Fruit fly (Drosophila melanogaster) whole organism, embryonic: ENCODE data around the gene GCS2beta.

Experiments
- Abd-B ChIP-seq: fragments of 200-800 bp; sonication (Bioruptor generic); optimal IDR thresholded peaks from 2 replicates; lab custom pipeline; 2018; ENCODE audit warnings: missing biosample characterization, mild to moderate bottlenecking, missing genetic modification characterization, moderate library complexity
- Ada2b ChIP-seq: fragments of 200-800 bp; sonication (Bioruptor generic); IDR thresholded peaks from 2 replicates; pipeline ENCODE4 v1.3.6; 2022; ENCODE audit warnings: missing biosample characterization, missing genetic modification characterization
- Aef1 ChIP-seq: fragments of 200-800 bp; sonication (Bioruptor generic); IDR thresholded peaks from 3 replicates; pipeline ENCODE4 v1.3.6; 2022; ENCODE audit warnings: missing biosample characterization, missing genetic modification characterization
- Asciz ChIP-seq: fragments of 200-800 bp; sonication (Bioruptor generic); optimal IDR thresholded peaks from 2 replicates; lab custom pipeline; 2017; ENCODE audit warnings: missing biosample characterization, mild to moderate bottlenecking, missing genetic modification characterization, missing genetic modification reagents
- CG11504 ChIP-seq: fragments of 200-800 bp; sonication (Bioruptor generic); optimal IDR thresholded peaks from 3 replicates; lab custom pipeline; 2019; ENCODE audit warnings: missing biosample characterization, mild to moderate bottlenecking, missing genetic modification characterization, moderate library complexity
- CG12744 ChIP-seq: fragments of 200-800 bp; sonication (Bioruptor generic); optimal IDR thresholded peaks from 2 replicates; lab custom pipeline; 2016; ENCODE audit warnings: missing biosample characterization, missing genetic modification characterization
- CG13894 ChIP-seq: fragments of 200-800 bp; sonication (Bioruptor generic); optimal IDR thresholded peaks from 3 replicates; lab custom pipeline; 2018; ENCODE audit warnings: missing biosample characterization, mild to moderate bottlenecking, missing genetic modification characterization, moderate library complexity
- CG14050 ChIP-seq: fragments of 200-800 bp; sonication (Bioruptor generic); IDR thresholded peaks from 3 replicates; pipeline ENCODE4 v1.3.6; 2022; ENCODE audit warnings: missing biosample characterization, missing genetic modification characterization
- CG15269 ChIP-seq: fragments of 200-800 bp; sonication (Bioruptor generic); optimal IDR thresholded peaks from 2 replicates; lab custom pipeline; 2018; ENCODE audit warnings: missing biosample characterization, mild to moderate bottlenecking, missing genetic modification characterization, moderate library complexity
- CG15479 ChIP-seq: fragments of 200-800 bp; sonication (Bioruptor generic); optimal IDR thresholded peaks from 3 replicates; lab custom pipeline; 2019; ENCODE audit warnings: missing biosample characterization, mild to moderate bottlenecking, missing genetic modification characterization, moderate library complexity
- CG17328 ChIP-seq: fragments of 200-800 bp; sonication (Bioruptor generic); IDR thresholded peaks from 2 replicates; pipeline ENCODE4 v1.3.6; 2022; ENCODE audit warnings: missing biosample characterization, missing genetic modification characterization
- CG17361 ChIP-seq: fragments of 200-800 bp; sonication (Bioruptor generic); IDR thresholded peaks from 3 replicates; pipeline ENCODE4 v1.3.6; 2022; ENCODE audit warnings: missing biosample characterization, missing genetic modification characterization
- CG18011 ChIP-seq: fragments of 200-800 bp; sonication (Bioruptor generic); optimal IDR thresholded peaks from 2 replicates; lab custom pipeline; 2017; ENCODE audit warnings: missing biosample characterization, missing genetic modification characterization, mild to moderate bottlenecking, moderate library complexity, missing genotype
- CG18599 ChIP-seq: fragments of 200-800 bp; sonication (Bioruptor generic); optimal IDR thresholded peaks from 3 replicates; lab custom pipeline; 2017; ENCODE audit warnings: missing biosample characterization, missing genetic modification characterization, mild to moderate bottlenecking, moderate library complexity, missing genetic modification reagents
- CG33557 ChIP-seq: fragments of 200-800 bp; sonication (Bioruptor generic); optimal IDR thresholded peaks from 2 replicates; lab custom pipeline; 2019; ENCODE audit warnings: missing biosample characterization, mild to moderate bottlenecking, missing genetic modification characterization, moderate library complexity
- CG42726 ChIP-seq: fragments of 200-800 bp; sonication (Bioruptor generic); IDR thresholded peaks from 2 replicates; pipeline ENCODE4 v1.3.6; 2022; ENCODE audit warnings: missing biosample characterization, missing genetic modification characterization; ENCODE audit not compliant: partially characterized antibody
- CG4404 ChIP-seq: fragments of 200-800 bp; sonication (Bioruptor generic); IDR thresholded peaks from 2 replicates; pipeline ENCODE4 v1.3.6; 2022; ENCODE audit warnings: missing biosample characterization, missing genetic modification characterization
- CG6854 ChIP-seq: fragments of 200-800 bp; sonication (Bioruptor generic); optimal IDR thresholded peaks from 3 replicates; lab custom pipeline; 2017; ENCODE audit warnings: missing biosample characterization, mild to moderate bottlenecking, missing genetic modification characterization
- CG8388 ChIP-seq: fragments of 200-800 bp; sonication (Bioruptor generic); optimal IDR thresholded peaks from 2 replicates; lab custom pipeline; 2019; ENCODE audit warnings: missing biosample characterization, mild to moderate bottlenecking, missing genetic modification characterization, moderate library complexity
- CG8478 ChIP-seq: fragments of >200 bp; optimal IDR thresholded peaks from 2 replicates; lab custom pipeline; 2018
- CkIIα-i1 ChIP-seq: fragments of 200-800 bp; sonication (Bioruptor generic); IDR thresholded peaks from 2 replicates; pipeline ENCODE4 v1.3.6; 2022; ENCODE audit warnings: missing biosample characterization, missing genetic modification characterization
- D19A ChIP-seq: fragments of 200-800 bp; optimal IDR thresholded peaks from 3 replicates; lab custom pipeline; 2019; ENCODE audit warnings: missing biosample characterization, mild to moderate bottlenecking, missing genetic modification characterization, moderate library complexity
- Dbx ChIP-seq: fragments of 200-800 bp; sonication (Bioruptor generic); IDR thresholded peaks from 3 replicates; pipeline ENCODE4 v1.3.6; 2022; ENCODE audit warnings: missing biosample characterization, missing genetic modification characterization
- Dp ChIP-seq: fragments of 200-800 bp; sonication (Bioruptor generic); optimal IDR thresholded peaks from 2 replicates; lab custom pipeline; 2018; ENCODE audit warnings: missing biosample characterization, mild to moderate bottlenecking, missing genetic modification characterization, moderate library complexity
- HLH3B ChIP-seq: fragments of 200-800 bp; sonication (Bioruptor generic); IDR thresholded peaks from 2 replicates; pipeline ENCODE4 v1.3.6; 2022; ENCODE audit warnings: missing biosample characterization, missing genetic modification characterization
- Kr ChIP-seq: fragments of 200-800 bp; sonication (Bioruptor generic); optimal IDR thresholded peaks from 2 replicates; lab custom pipeline; 2017; ENCODE audit warnings: missing biosample characterization, mild to moderate bottlenecking, missing genetic modification characterization
- Rfx ChIP-seq: fragments of 200-800 bp; sonication (Bioruptor generic); IDR thresholded peaks from 2 replicates; pipeline ENCODE4 v1.3.6; 2022; ENCODE audit warnings: missing biosample characterization, missing genetic modification characterization
- al ChIP-seq: fragments of 200-800 bp; sonication (Bioruptor generic); IDR thresholded peaks from 2 replicates; pipeline ENCODE4 v1.3.6; 2022; ENCODE audit warnings: missing biosample characterization, missing genetic modification characterization
- ato ChIP-seq: fragments of 200-800 bp; sonication (Bioruptor generic); IDR thresholded peaks from 2 replicates; pipeline ENCODE4 v1.3.6; 2022; ENCODE audit warnings: missing biosample characterization, missing genetic modification characterization; ENCODE audit not compliant: partially characterized antibody
- cg ChIP-seq: fragments of 200-800 bp; sonication (Bioruptor generic); optimal IDR thresholded peaks from 3 replicates; lab custom pipeline; 2019; ENCODE audit warnings: missing biosample characterization, mild to moderate bottlenecking, missing genetic modification characterization, moderate library complexity
- chif ChIP-seq, 2 experiments: fragments of 200-800 bp; sonication (Bioruptor generic); optimal IDR thresholded peaks; 3 replicates each; lab custom pipeline; 2016; ENCODE audit warnings: missing biosample characterization in 2 of 2, missing genetic modification characterization in 2 of 2
- chinmo ChIP-seq: fragments of 200-800 bp; sonication (Bioruptor generic); IDR thresholded peaks from 4 replicates; pipeline ENCODE4 v1.3.6; 2022; ENCODE audit warnings: missing biosample characterization, missing genetic modification characterization; ENCODE audit not compliant: partially characterized antibody
- chn ChIP-seq: fragments of 200-800 bp; sonication (Bioruptor generic); optimal IDR thresholded peaks from 2 replicates; lab custom pipeline; 2016; ENCODE audit warnings: missing biosample characterization, missing genetic modification characterization
- dati ChIP-seq: fragments of 200-800 bp; sonication (Bioruptor generic); IDR thresholded peaks from 2 replicates; pipeline ENCODE4 v1.3.6; 2022; ENCODE audit warnings: missing biosample characterization, missing genetic modification characterization
- gem ChIP-seq: fragments of 200-800 bp; sonication (Bioruptor generic); optimal IDR thresholded peaks from 2 replicates; lab custom pipeline; 2019; ENCODE audit warnings: missing biosample characterization, mild to moderate bottlenecking, missing genetic modification characterization, moderate library complexity
- gro ChIP-seq: fragments of 200-800 bp; sonication (Bioruptor generic); optimal IDR thresholded peaks from 2 replicates; lab custom pipeline; 2016; ENCODE audit warnings: missing biosample characterization, missing genetic modification characterization
- inv ChIP-seq: fragments of 200-800 bp; sonication (Bioruptor generic); IDR thresholded peaks from 2 replicates; pipeline ENCODE4 v1.3.6; 2022; ENCODE audit warnings: missing biosample characterization, missing genetic modification characterization; ENCODE audit not compliant: partially characterized antibody
- lmd ChIP-seq: fragments of 200-800 bp; sonication (Bioruptor generic); IDR thresholded peaks from 2 replicates; pipeline ENCODE4 v1.3.6; 2022; ENCODE audit warnings: missing biosample characterization, missing genetic modification characterization
- maf-S ChIP-seq: fragments of 200-800 bp; sonication (Bioruptor generic); optimal IDR thresholded peaks from 2 replicates; lab custom pipeline; 2016; ENCODE audit warnings: missing biosample characterization, missing genetic modification characterization
- nmo ChIP-seq: fragments of 200-800 bp; sonication (Bioruptor generic); optimal IDR thresholded peaks from 2 replicates; lab custom pipeline; 2018; ENCODE audit warnings: missing biosample characterization, mild to moderate bottlenecking, missing genetic modification characterization, moderate library complexity
- peb ChIP-seq: fragments of 200-800 bp; sonication (Bioruptor generic); IDR thresholded peaks from 2 replicates; pipeline ENCODE4 v1.3.6; 2022; ENCODE audit warnings: missing biosample characterization, missing genetic modification characterization
- psq ChIP-seq: fragments of 200-800 bp; sonication (Bioruptor generic); optimal IDR thresholded peaks from 2 replicates; lab custom pipeline; 2017; ENCODE audit warnings: missing biosample characterization, missing genetic modification characterization
- repo ChIP-seq: fragments of 200-800 bp; sonication (Bioruptor generic); optimal IDR thresholded peaks from 2 replicates; lab custom pipeline; 2016; ENCODE audit warnings: missing biosample characterization, missing genetic modification characterization
- ro ChIP-seq: fragments of 200-800 bp; sonication (Bioruptor generic); IDR thresholded peaks from 2 replicates; pipeline ENCODE4 v1.3.6; 2022; ENCODE audit warnings: missing biosample characterization, missing genetic modification characterization
- sens ChIP-seq: fragments of 200-800 bp; sonication (Bioruptor generic); peaks from one replicate; lab custom pipeline; 2016; ENCODE audit warnings: missing biosample characterization, missing genetic modification characterization
- sob ChIP-seq: fragments of 200-800 bp; sonication (Bioruptor generic); IDR thresholded peaks from 2 replicates; pipeline ENCODE4 v1.3.6; 2022; ENCODE audit warnings: missing biosample characterization, missing genetic modification characterization
- sqz ChIP-seq: fragments of 200-800 bp; sonication (Bioruptor generic); optimal IDR thresholded peaks from 3 replicates; lab custom pipeline; 2018; ENCODE audit warnings: missing biosample characterization, mild to moderate bottlenecking, missing genetic modification characterization
- ttk ChIP-seq: fragments of 200-800 bp; sonication (Bioruptor generic); IDR thresholded peaks from 2 replicates; pipeline ENCODE4 v2.1.2; 2022; ENCODE audit warnings: missing biosample characterization, missing genetic modification characterization
- z ChIP-seq: fragments of 200-800 bp; sonication (Bioruptor generic); IDR thresholded peaks from 3 replicates; pipeline ENCODE4 v1.3.6; 2022; ENCODE audit warnings: missing biosample characterization, missing genetic modification characterization

Gene GCS2beta

dm6 chr2L:17465915-17466677, 18.0 kb downstream of the GCS2beta start:
- TF ChIP-seq lmd: peak; percentile 76
- TF ChIP-seq peb: peak; percentile 60; the same call in 1 of the 2 replicates
- peak; percentile 91 for TF ChIP-seq nmo
- TF ChIP-seq Dp (GFP tag; lab: Kevin White, UChicago): no peak
- peak; percentile 18; the same call in 1 of the 2 replicates for TF ChIP-seq al (GFP tag; lab: Robert Waterston, UW)
- TF ChIP-seq inv (GFP tag; lab: Robert Waterston, UW): no peak
- no peak for TF ChIP-seq CG13894
- TF ChIP-seq CkIIα-i1 (GFP tag; lab: Robert Waterston, UW): no peak
- peak; percentile 56 for TF ChIP-seq maf-S (GFP tag; lab: Kevin White, UChicago)
- TF ChIP-seq CG15479 (GFP tag; lab: Kevin White, UChicago): no peak
- peak; percentile 60 for TF ChIP-seq CG33557 (GFP tag; lab: Kevin White, UChicago)
- TF ChIP-seq Ada2b (GFP tag; lab: Robert Waterston, UW): peak; percentile 68
- peak; percentile 81 for TF ChIP-seq CG15269 (tag; lab: Kevin White, UChicago)
- TF ChIP-seq dati (GFP tag; lab: Robert Waterston, UW): peak; percentile 38; the same call in 1 of the 2 replicates
- peak; percentile 70; the same call in 2 of the 3 replicates for TF ChIP-seq Aef1 (GFP tag; lab: Robert Waterston, UW)
- peak; percentile 30 for TF ChIP-seq CG18011 (GFP tag; lab: Kevin White, UChicago)
- peak; percentile 88 for TF ChIP-seq CG11504 (tag; lab: Kevin White, UChicago)
- TF ChIP-seq repo (GFP tag; lab: Kevin White, UChicago): peak; percentile 70
- peak; percentile 63 for TF ChIP-seq CG4404 (GFP tag; lab: Robert Waterston, UW)
- no peak for TF ChIP-seq sqz
- TF ChIP-seq CG17328 (GFP tag; lab: Robert Waterston, UW): peak; percentile 86; the same call in 1 of the 2 replicates
- no peak for TF ChIP-seq CG8478 (lab: Kevin White, UChicago)
- peak; percentile 98 for TF ChIP-seq sens (GFP tag; lab: Kevin White, UChicago)
- peak; percentile 91 for TF ChIP-seq gem (tag; lab: Kevin White, UChicago)
- no peak for TF ChIP-seq psq
- peak; percentile 85 for TF ChIP-seq D19A (tag; lab: Kevin White, UChicago)
- peak; percentile 40 for TF ChIP-seq gro (GFP tag; lab: Kevin White, UChicago)
- peak; percentile 60 for TF ChIP-seq chn (GFP tag; lab: Kevin White, UChicago)
- TF ChIP-seq Abd-B (GFP tag; lab: Kevin White, UChicago): peak; percentile 63
- TF ChIP-seq cg (GFP tag; lab: Kevin White, UChicago): no peak
- TF ChIP-seq CG8388 (GFP tag; lab: Kevin White, UChicago): peak; percentile 86
- peak; percentile 88 for TF ChIP-seq CG18599
- no peak for TF ChIP-seq ato
- peak; percentile 81 for TF ChIP-seq sob (GFP tag; lab: Robert Waterston, UW)
- TF ChIP-seq Kr: no peak
- TF ChIP-seq CG17361 (GFP tag; lab: Robert Waterston, UW): no peak; the same call in 1 of the 3 replicates
- TF ChIP-seq Dbx (GFP tag; lab: Robert Waterston, UW): peak; percentile 81
- TF ChIP-seq CG6854: peak; percentile 54
- peak; percentile 87 for TF ChIP-seq HLH3B (GFP tag; lab: Robert Waterston, UW)
- peak; percentile 74 for TF ChIP-seq Rfx
- TF ChIP-seq Asciz (GFP tag; lab: Kevin White, UChicago): peak; percentile 74
- TF ChIP-seq CG14050 (GFP tag; lab: Robert Waterston, UW): peak; percentile 73
- TF ChIP-seq chif (GFP tag; optimal IDR thresholded peaks at IDR 0.05; lab: Kevin White, UChicago): peak; percentile 84
- peak; percentile 46; the same call in 1 of the 2 replicates for TF ChIP-seq ro (GFP tag; lab: Robert Waterston, UW)
- peak; percentile 73 for TF ChIP-seq ttk
- TF ChIP-seq CG12744: peak; percentile 52
- no peak for TF ChIP-seq chinmo (GFP tag; lab: Robert Waterston, UW)
- no peak for TF ChIP-seq CG42726
- no peak for TF ChIP-seq z (GFP tag; lab: Robert Waterston, UW)
